Fruit fly (Drosophila melanogaster): ENCODE measurements around the gene CG34277.

dm6 chr3R:5346707-5347323 lies 22.5 kb upstream of the CG34277 start:
- TF ChIP-seq vri (GFP tag; optimal IDR thresholded peaks at IDR 0.05), result no peak
- TF ChIP-seq CG6792 (GFP tag; optimal IDR thresholded peaks at IDR 0.05), result no peak
- TF ChIP-seq CG7368 (GFP tag; optimal IDR thresholded peaks at IDR 0.05), result no peak
- no peak for TF ChIP-seq svp (GFP tag)
- TF ChIP-seq CG10631 (GFP tag; optimal IDR thresholded peaks at IDR 0.05), result no peak
- no peak for TF ChIP-seq OdsH (GFP tag; optimal IDR thresholded peaks at IDR 0.05)
- no peak for TF ChIP-seq Met (GFP tag; optimal IDR thresholded peaks at IDR 0.05)
- no peak for TF ChIP-seq Gug (GFP tag; IDR thresholded peaks at IDR 0.05)
- no peak for TF ChIP-seq Sox102F (GFP tag; optimal IDR thresholded peaks at IDR 0.05)
- no peak for TF ChIP-seq Hr39 (GFP tag; optimal IDR thresholded peaks at IDR 0.05)
- TF ChIP-seq Hr4 (GFP tag; optimal IDR thresholded peaks at IDR 0.05), result no peak

Measured in whole organism, prepupa.